Fruit fly (Drosophila melanogaster): ENCODE results near the gene CG11583.

The CG11583 gene

DNA sequence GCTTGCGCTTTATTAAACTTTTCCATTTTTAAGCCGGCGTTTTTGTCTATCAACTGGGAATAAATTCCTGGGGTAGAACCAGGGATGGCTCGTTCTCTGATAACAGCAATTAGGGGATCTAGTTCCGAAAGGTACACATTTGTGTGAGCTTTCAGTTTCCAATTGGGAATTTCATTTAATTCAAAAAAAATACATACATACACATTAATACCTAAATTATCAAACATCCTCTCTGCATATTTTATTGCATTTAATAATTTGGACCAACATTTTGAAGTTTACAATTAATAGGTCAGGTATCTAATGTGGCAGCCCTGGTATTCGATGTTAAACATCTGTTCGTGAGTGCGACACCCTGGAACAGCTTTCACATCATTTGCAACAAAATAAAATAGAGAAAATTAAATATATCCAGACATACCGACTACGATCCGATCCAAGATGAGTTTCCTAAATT is 23.5 kb downstream of the CG11583 start, which contains the start of the genes CG15011 and CG1309 (continued):
- TF ChIP-seq CG15514 (GFP tag; optimal IDR thresholded peaks at IDR 0.05) (peak; percentile 100), tin (GFP tag; optimal IDR thresholded peaks at IDR 0.05) (peak; percentile 83), dimm (GFP tag; IDR thresholded peaks at IDR 0.05) (no peak), CG4707 (GFP tag; optimal IDR thresholded peaks at IDR 0.05) (peak; percentile 28), Fer1 (GFP tag; optimal IDR thresholded peaks at IDR 0.05) (peak; percentile 85), NC2β (GFP tag; optimal IDR thresholded peaks at IDR 0.05) (peak; percentile 85), sima (GFP tag; optimal IDR thresholded peaks at IDR 0.05) (peak; percentile 37), Atf3 (GFP tag; optimal IDR thresholded peaks at IDR 0.05) (peak; percentile 85), D19B (GFP tag; optimal IDR thresholded peaks at IDR 0.05) (peak; percentile 59), CG10274 (GFP tag; optimal IDR thresholded peaks at IDR 0.05) (peak; percentile 48), shn (GFP tag; optimal IDR thresholded peaks at IDR 0.05) (peak; percentile 85), crp (GFP tag; optimal IDR thresholded peaks at IDR 0.05) (peak; percentile 72 to 87), tup (GFP tag; optimal IDR thresholded peaks at IDR 0.05) (peak; percentile 31), pzg (GFP tag; optimal IDR thresholded peaks at IDR 0.05) (peak; percentile 65), Eip74EF (GFP tag; optimal IDR thresholded peaks at IDR 0.05) (peak in 1 of 2 experiments; percentile 53), CG4820 (GFP tag; optimal IDR thresholded peaks at IDR 0.05) (peak; percentile 81), sens-2 (GFP tag; IDR thresholded peaks at IDR 0.05) (no peak), hbn (GFP tag; IDR thresholded peaks at IDR 0.05; ENCODE audit: partially characterized antibody) (no peak), Meics (GFP tag; optimal IDR thresholded peaks at IDR 0.05) (peak; percentile 77), CG18262 (tag; optimal IDR thresholded peaks at IDR 0.05) (peak; percentile 85), da (GFP tag; optimal IDR thresholded peaks at IDR 0.05) (peak; percentile 87), CG11560 (tag; IDR thresholded peaks at IDR 0.05) (peak; percentile 41; the same call in 1 of the 3 replicates), Dip3 (GFP tag; optimal IDR thresholded peaks at IDR 0.05) (peak; percentile 80), Oli (tag; optimal IDR thresholded peaks at IDR 0.05) (peak; percentile 67), scrt (GFP tag; optimal IDR thresholded peaks at IDR 0.05) (peak; percentile 65), ttk (GFP tag; IDR thresholded peaks at IDR 0.05) (peak; percentile 79), CG1529 (GFP tag; optimal IDR thresholded peaks at IDR 0.05) (peak; percentile 55), pan (optimal IDR thresholded peaks at IDR 0.05) (no peak), pan (GFP tag; optimal IDR thresholded peaks at IDR 0.05 in 1 of 2, IDR thresholded peaks at IDR 0.05 in 1 of 2) (peak in 1 of 2 experiments; percentile 55), zfh1 (GFP tag; IDR thresholded peaks at IDR 0.05) (peak; percentile 79; the same call in 2 of the 3 replicates), Nf-YC (tag; optimal IDR thresholded peaks at IDR 0.05) (peak; percentile 79), CG10147 (GFP tag; optimal IDR thresholded peaks at IDR 0.05) (peak; percentile 81), br (optimal IDR thresholded peaks at IDR 0.05) (no peak), CG16813 (GFP tag; IDR thresholded peaks at IDR 0.05; ENCODE audit: partially characterized antibody) (no peak), CG6813 (GFP tag; optimal IDR thresholded peaks at IDR 0.05) (no peak), org-1 (GFP tag; optimal IDR thresholded peaks at IDR 0.05) (peak; percentile 23), Doc3 (GFP tag; IDR thresholded peaks at IDR 0.05; ENCODE audit: partially characterized antibody) (0 out of 3 replicates have a peak, but pooled peaks have one; percentile 40), CG31365 (tag; optimal IDR thresholded peaks at IDR 0.05) (peak; percentile 5), Dek (tag; optimal IDR thresholded peaks at IDR 0.05) (peak; percentile 82), CG13287 (GFP tag; IDR thresholded peaks at IDR 0.05; ENCODE audit: partially characterized antibody) (peak; percentile 64; the same call in 1 of the 2 replicates), CG15011 (GFP tag; optimal IDR thresholded peaks at IDR 0.05) (no peak), CG7987 (GFP tag; optimal IDR thresholded peaks at IDR 0.05) (peak; percentile 45), gsb-n (tag; optimal IDR thresholded peaks at IDR 0.05) (peak; percentile 76), HLHmδ (GFP tag; optimal IDR thresholded peaks at IDR 0.05) (no peak), D (optimal IDR thresholded peaks at IDR 0.05) (no peak), D (GFP tag; optimal IDR thresholded peaks at IDR 0.05) (peak; percentile 66), B-H1 (GFP tag; IDR thresholded peaks at IDR 0.05) (peak; percentile 23; the same call in 1 of the 3 replicates), CG14441 (GFP tag; IDR thresholded peaks at IDR 0.05) (peak; percentile 83), CG16863 (GFP tag; optimal IDR thresholded peaks at IDR 0.05) (peak; percentile 83), mam (GFP tag; optimal IDR thresholded peaks at IDR 0.05) (peak; percentile 91)
